Worm (Caenorhabditis elegans) whole organism, L2 larva: ENCODE data around the gene Y105C5B.19.

Experiments used
- C34F6.9 ChIP-seq: fragments of 150-350 bp; optimal IDR thresholded peaks from 2 replicates; lab custom pipeline; 2014; ENCODE audit warnings: missing biosample characterization, missing genetic modification characterization
- F13H6.1 ChIP-seq: sonication (generic microtip); optimal IDR thresholded peaks from 2 replicates; lab custom pipeline; 2016; ENCODE audit warnings: missing genetic modification characterization, missing compliant biosample characterization
- ZK546.5 ChIP-seq: sonication (generic microtip); optimal IDR thresholded peaks from 2 replicates; lab custom pipeline; 2017; ENCODE audit warnings: missing biosample characterization, missing genetic modification characterization
- alr-1 ChIP-seq: fragments of 150-350 bp; optimal IDR thresholded peaks from 2 replicates; lab custom pipeline; 2014; ENCODE audit warnings: missing biosample characterization, missing genetic modification characterization
- ama-1 ChIP-seq: fragments of 150-350 bp; optimal IDR thresholded peaks from 2 replicates; lab custom pipeline; 2018; ENCODE audit warnings: inconsistent platforms
- blmp-1 ChIP-seq: sonication (generic microtip); optimal IDR thresholded peaks from 2 replicates; lab custom pipeline; 2017; ENCODE audit warnings: missing genetic modification characterization, mild to moderate bottlenecking, missing compliant biosample characterization, antibody characterized with exemption, moderate library complexity; ENCODE audit not compliant: insufficient read depth
- crh-2 ChIP-seq: sonication (generic microtip); optimal IDR thresholded peaks from 2 replicates; lab custom pipeline; 2017; ENCODE audit warnings: missing biosample characterization, missing genetic modification characterization
- egl-27 ChIP-seq: sonication (generic microtip); optimal IDR thresholded peaks from 3 replicates; lab custom pipeline; 2017; ENCODE audit warnings: missing biosample characterization, missing genetic modification reagents, missing genetic modification characterization
- fos-1 ChIP-seq: fragments of 150-350 bp; optimal IDR thresholded peaks from 2 replicates; lab custom pipeline; 2014; ENCODE audit warnings: missing biosample characterization, missing genetic modification characterization
- gmeb-1 ChIP-seq: fragments of 150-350 bp; optimal IDR thresholded peaks from 2 replicates; lab custom pipeline; 2014; ENCODE audit warnings: missing biosample characterization, missing genetic modification characterization
- lin-11 ChIP-seq: fragments of 150-350 bp; sonication (generic microtip); optimal IDR thresholded peaks from 2 replicates; lab custom pipeline; 2014; ENCODE audit warnings: missing biosample characterization, missing genetic modification characterization, inconsistent platforms, mixed read lengths
- lin-13 ChIP-seq: fragments of 150-350 bp; optimal IDR thresholded peaks from 2 replicates; lab custom pipeline; 2014; ENCODE audit warnings: missing biosample characterization, missing genetic modification reagents, missing genetic modification characterization
- lsy-2 ChIP-seq, 2 experiments: fragments of 150-350 bp in 1 of 2; sonication (generic microtip) in 1 of 2; optimal IDR thresholded peaks; 2 replicates each; lab custom pipeline; 2014 to 2017; ENCODE audit warnings: missing biosample characterization in 2 of 2, missing genetic modification characterization in 2 of 2
- mab-5 ChIP-seq: fragments of 150-350 bp; optimal IDR thresholded peaks from 2 replicates; lab custom pipeline; 2014; ENCODE audit warnings: missing biosample characterization, missing genetic modification characterization
- mdl-1 ChIP-seq, 2 experiments: fragments of 150-350 bp in 1 of 2; sonication (generic microtip) in 1 of 2; optimal IDR thresholded peaks; 2 replicates each; lab custom pipeline; 2017; ENCODE audit warnings: missing biosample characterization in 2 of 2, missing genetic modification characterization in 2 of 2
- nhr-10 ChIP-seq: sonication (generic microtip); optimal IDR thresholded peaks from 2 replicates; lab custom pipeline; 2017; ENCODE audit warnings: missing biosample characterization, missing genetic modification characterization
- nhr-25 ChIP-seq: fragments of 150-350 bp; sonication (generic microtip); optimal IDR thresholded peaks from 3 replicates; lab custom pipeline; 2014; ENCODE audit warnings: missing biosample characterization, missing genetic modification characterization
- nhr-6 ChIP-seq: fragments of 150-350 bp; optimal IDR thresholded peaks from 2 replicates; lab custom pipeline; 2014; ENCODE audit warnings: missing biosample characterization, missing genetic modification characterization
- nhr-77 ChIP-seq: fragments of 150-350 bp; optimal IDR thresholded peaks from 2 replicates; lab custom pipeline; 2014; ENCODE audit warnings: missing biosample characterization, missing genetic modification characterization
- sem-4 ChIP-seq: fragments of 150-350 bp; optimal IDR thresholded peaks from 2 replicates; lab custom pipeline; 2014; ENCODE audit warnings: missing biosample characterization, missing genetic modification reagents, missing genetic modification characterization
- skn-1 ChIP-seq: sonication (generic microtip); optimal IDR thresholded peaks from 2 replicates; lab custom pipeline; 2017; ENCODE audit warnings: missing biosample characterization, missing genetic modification characterization
- sma-3 ChIP-seq: sonication (generic microtip); optimal IDR thresholded peaks from 2 replicates; lab custom pipeline; 2016; ENCODE audit warnings: missing genetic modification reagents, missing genetic modification characterization, missing compliant biosample characterization
- sma-9 ChIP-seq, 2 experiments: fragments of 150-350 bp in 1 of 2; sonication (generic microtip) in 1 of 2; optimal IDR thresholded peaks; 2 replicates each; lab custom pipeline; 2014 to 2016; ENCODE audit warnings: missing genetic modification characterization in 2 of 2, mild to moderate bottlenecking in 1 of 2, missing biosample characterization in 1 of 2, missing compliant biosample characterization in 1 of 2, missing genetic modification reagents in 1 of 2, moderate library complexity in 1 of 2
- snpc-4 ChIP-seq: fragments of 150-350 bp; optimal IDR thresholded peaks from 2 replicates; lab custom pipeline; 2014; ENCODE audit warnings: missing biosample characterization, missing genetic modification characterization
- unc-55 ChIP-seq: fragments of 150-350 bp; sonication (generic microtip); optimal IDR thresholded peaks from 3 replicates; lab custom pipeline; 2014; ENCODE audit warnings: missing biosample characterization, missing genetic modification reagents, missing genetic modification characterization
- zag-1 ChIP-seq: fragments of 150-350 bp; optimal IDR thresholded peaks from 2 replicates; lab custom pipeline; 2014; ENCODE audit warnings: missing biosample characterization, missing genetic modification characterization
- ztf-1 ChIP-seq: fragments of 200-800 bp; sonication (Bioruptor generic); conservative IDR thresholded peaks from 2 replicates; pipeline ENCODE4 v1.3.6; 2022; ENCODE audit warnings: missing genetic modification characterization, missing compliant biosample characterization

Y105C5B.19 gene

DNA sequence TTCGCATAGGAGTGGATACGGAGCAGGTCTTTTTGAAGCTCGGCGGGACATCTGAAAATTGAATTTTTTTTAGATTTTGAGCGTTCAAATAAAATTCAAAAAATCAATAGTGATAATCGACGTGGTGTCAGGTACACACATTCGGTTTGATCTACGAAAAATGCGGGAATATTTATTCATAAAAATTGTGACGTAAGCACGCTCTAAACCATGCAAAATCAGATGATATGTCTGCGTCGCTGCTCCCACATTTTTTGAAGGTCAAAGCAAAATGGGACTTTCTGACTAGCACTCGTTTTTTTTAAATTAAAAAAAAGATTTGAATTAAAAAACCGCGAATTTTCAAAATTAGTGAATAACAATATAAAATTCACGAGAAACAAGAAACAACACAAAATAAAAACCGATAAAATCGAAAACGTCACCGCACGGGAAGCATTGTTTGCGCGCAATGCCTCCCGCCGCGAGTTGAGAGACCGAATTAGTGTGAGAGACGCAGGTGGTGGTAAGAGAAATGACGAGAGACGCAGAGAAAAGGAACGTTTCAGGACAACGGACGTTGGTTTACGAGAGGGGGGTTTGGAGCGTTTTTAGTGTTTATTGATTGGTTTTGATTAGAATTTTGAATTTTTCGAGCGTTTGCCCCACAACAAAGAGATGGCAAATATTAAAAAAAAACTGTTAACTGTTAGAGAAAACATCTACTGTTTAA is at the start of gene Y105C5B.19:
Gene Y105C5B.19, minus strand, starts transcription at position 51 of the 712 bp plus-strand sequence.
- TF ChIP-seq gmeb-1 (tag; lab: Kevin White, UChicago) (no peak), crh-2 (tag; lab: Kevin White, UChicago) (peak; percentile 42), unc-55 (GFP tag; lab: Kevin White, UChicago) (peak; percentile 73), lin-11 (peak; percentile 19), nhr-25 (tag; lab: Kevin White, UChicago) (no peak), C34F6.9 (tag; lab: Kevin White, UChicago) (peak; percentile 72), mab-5 (tag; lab: Kevin White, UChicago) (no peak), alr-1 (no peak), snpc-4 (tag; lab: Kevin White, UChicago) (no peak), lin-13 (GFP tag; lab: Kevin White, UChicago) (peak; percentile 50), zag-1 (tag; lab: Kevin White, UChicago) (no peak), ztf-1 (no peak), F13H6.1 (tag; lab: Kevin White, UChicago) (peak; percentile 40)

DNA sequence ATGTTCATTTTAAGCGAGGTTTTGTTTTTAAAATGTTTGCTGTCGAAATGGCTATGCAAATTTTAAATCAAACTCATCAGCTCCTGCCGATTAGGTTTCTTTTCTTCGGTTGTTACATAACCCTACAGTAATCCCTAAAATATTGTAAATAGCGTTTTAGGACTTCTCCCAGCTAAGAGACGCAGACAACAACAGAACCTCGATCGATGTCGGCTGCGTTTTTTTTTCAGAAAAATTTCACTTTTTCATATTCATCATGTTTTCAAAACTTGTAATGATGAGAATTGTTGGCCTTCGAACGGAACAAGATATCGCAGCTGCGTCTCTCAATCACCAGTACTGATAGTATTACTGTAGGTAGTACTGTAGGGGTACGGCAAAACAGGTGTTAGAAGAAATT is 44.7 kb upstream of the Y105C5B.19 start:
- TF ChIP-seq nhr-10 (tag; lab: Kevin White, UChicago) = no peak
- TF ChIP-seq snpc-4 (tag; lab: Kevin White, UChicago) = peak; percentile 70
- TF ChIP-seq, all 48 proteins: peak for 1

DNA sequence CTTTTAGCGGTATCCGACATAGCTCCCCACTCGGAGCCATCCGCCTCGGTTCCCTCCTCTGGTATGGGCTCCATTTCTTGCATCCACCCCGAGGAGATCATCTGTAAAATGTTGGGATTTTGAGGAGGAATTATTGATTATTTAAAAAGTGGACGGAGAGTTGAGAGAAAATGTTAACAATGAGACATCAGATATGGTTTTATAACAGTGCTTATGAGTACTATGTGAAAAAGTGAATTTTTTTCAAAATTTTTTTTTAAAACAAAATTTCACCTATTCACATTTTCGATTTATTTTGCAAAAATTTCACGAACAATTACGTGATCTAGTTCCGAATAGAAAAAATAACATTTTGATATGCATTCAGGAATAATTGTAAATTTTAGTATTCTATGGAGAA is 43.0 kb upstream of the Y105C5B.19 start, which contains the start of gene jac-1:
Gene jac-1, minus strand, starts transcription at position 101 of the 400 bp plus-strand sequence.
- TF ChIP-seq zag-1 (tag; lab: Kevin White, UChicago) = no peak
- no peak for TF ChIP-seq sma-9 (GFP tag; optimal IDR thresholded peaks at IDR 0.05; lab: Kevin White, UChicago)
- TF ChIP-seq sma-9 (tag; optimal IDR thresholded peaks at IDR 0.05; lab: Kevin White, UChicago) = no peak
- no peak for TF ChIP-seq ama-1 (lab: Kevin White, UChicago)
- TF ChIP-seq nhr-77 = no peak
- no peak for TF ChIP-seq skn-1
- TF ChIP-seq snpc-4 (tag; lab: Kevin White, UChicago) = no peak
- TF ChIP-seq egl-27 (tag; lab: Kevin White, UChicago) = no peak
- TF ChIP-seq, all 48 proteins: peak for 0

DNA sequence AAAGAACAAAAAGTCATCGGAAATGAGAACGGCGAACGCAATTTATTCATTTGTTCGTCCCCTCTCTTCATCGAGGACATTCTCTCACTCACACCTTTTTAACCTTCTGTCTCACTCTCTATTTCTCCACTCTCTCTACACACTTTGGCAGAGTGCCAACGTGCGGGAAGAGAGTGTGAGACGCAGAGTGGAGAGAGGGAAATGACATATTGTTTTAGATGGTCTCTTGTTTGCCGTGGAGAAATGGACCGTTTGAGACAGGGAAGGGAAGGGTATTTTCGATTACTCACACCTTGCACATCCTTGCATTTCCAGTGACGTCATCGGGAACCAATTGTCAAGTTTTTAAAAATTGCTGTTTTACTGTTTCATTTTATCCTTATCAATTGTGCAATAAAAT is 40.4 kb upstream of the Y105C5B.19 start:
- TF ChIP-seq mdl-1 (tag; optimal IDR thresholded peaks at IDR 0.05; lab: Kevin White, UChicago) = no peak
- TF ChIP-seq F13H6.1 (tag; lab: Kevin White, UChicago) = peak; percentile 43
- TF ChIP-seq nhr-25 (tag; lab: Kevin White, UChicago) = peak; percentile 43
- TF ChIP-seq lsy-2 (tag; optimal IDR thresholded peaks at IDR 0.05; lab: Kevin White, UChicago) = peak; percentile 25 to 26
- TF ChIP-seq sem-4 (tag; lab: Kevin White, UChicago) = peak; percentile 25
- TF ChIP-seq C34F6.9 (tag; lab: Kevin White, UChicago) = peak; percentile 47
- peak; percentile 35 for TF ChIP-seq fos-1 (tag; lab: Kevin White, UChicago)
- peak; percentile 23 for TF ChIP-seq gmeb-1 (tag; lab: Kevin White, UChicago)
- TF ChIP-seq ZK546.5 (tag; lab: Kevin White, UChicago) = no peak

DNA sequence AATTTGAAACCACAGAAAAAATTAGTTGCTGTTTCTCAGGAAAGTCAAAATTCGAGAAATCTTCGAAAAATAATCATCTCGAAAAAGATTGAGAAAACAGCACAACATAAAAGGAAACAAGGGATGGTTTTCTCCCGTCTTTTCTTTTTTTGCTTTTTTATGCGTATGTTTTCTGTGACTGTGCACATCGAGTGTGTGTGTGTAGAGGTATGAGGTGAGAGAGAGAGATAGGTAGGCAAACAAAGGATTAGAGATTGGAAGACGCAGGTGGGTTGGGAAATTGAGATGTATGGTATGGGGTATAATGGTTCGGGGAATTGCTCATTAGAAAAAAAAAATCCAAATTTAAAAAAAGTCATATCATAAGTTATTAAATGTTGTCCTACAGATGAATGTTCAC is 38.7 kb upstream of the Y105C5B.19 start:
- TF ChIP-seq F13H6.1 (tag; lab: Kevin White, UChicago) = no peak
- peak; percentile 17 for TF ChIP-seq fos-1 (tag; lab: Kevin White, UChicago)
- TF ChIP-seq, all 48 proteins: peak for 1

DNA sequence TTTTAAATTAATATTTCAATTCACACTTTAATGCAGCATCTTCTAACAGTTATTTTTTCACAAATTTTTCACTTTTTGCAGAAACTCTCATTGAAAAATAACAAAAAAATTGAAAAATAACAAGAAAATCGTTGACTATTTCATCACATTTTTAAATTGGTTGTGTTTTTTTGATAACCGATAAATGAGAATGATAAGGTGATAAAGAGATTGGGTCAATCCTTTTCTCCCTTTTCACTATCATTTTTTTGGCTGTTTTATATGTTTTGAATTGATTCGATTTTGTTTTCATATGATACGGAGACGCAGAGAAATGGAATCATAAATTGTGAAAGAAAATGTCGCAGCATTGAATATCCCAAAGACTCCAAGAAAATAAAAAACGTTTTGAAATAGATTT is 32.0 kb upstream of the Y105C5B.19 start:
- TF ChIP-seq nhr-77 (no peak), alr-1 (no peak), blmp-1 (peak; percentile 43)

DNA sequence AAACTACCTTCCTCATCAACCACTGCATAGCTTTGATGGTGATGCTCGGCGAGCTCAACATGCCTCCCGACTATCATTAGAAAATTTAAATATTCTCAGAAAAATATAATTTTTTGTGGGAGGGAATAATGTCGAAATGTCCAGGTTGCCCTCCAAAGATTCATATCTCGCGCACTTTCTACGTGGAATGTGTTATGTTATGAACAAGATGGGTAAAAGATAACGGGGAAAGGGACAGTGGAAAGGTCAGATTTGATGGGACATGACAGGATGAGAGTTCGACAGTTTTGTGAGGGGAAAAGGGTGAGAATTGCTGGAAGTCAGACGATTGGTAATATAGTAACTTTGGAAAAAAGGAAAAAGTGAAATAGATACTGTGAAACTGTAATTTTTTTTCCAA is 22.5 kb upstream of the Y105C5B.19 start:
- no peak for TF ChIP-seq mdl-1 (tag; optimal IDR thresholded peaks at IDR 0.05; lab: Kevin White, UChicago)
- TF ChIP-seq nhr-6 = no peak
- TF ChIP-seq egl-27 (tag; lab: Kevin White, UChicago) = no peak
- TF ChIP-seq zag-1 (tag; lab: Kevin White, UChicago) = no peak
- no peak for TF ChIP-seq sma-3 (GFP tag; lab: Kevin White, UChicago)
- TF ChIP-seq unc-55 (GFP tag; lab: Kevin White, UChicago) = no peak
- TF ChIP-seq nhr-25 (tag; lab: Kevin White, UChicago) = no peak
